Worm (Caenorhabditis elegans) whole organism, mixed stage, embryonic: ENCODE data around the gene zzz-1.

Experiments
- ces-1 ChIP-seq: fragments of 150-350 bp; optimal IDR thresholded peaks from 2 replicates; lab custom pipeline; 2014; ENCODE audit warnings: missing biosample characterization, missing genetic modification reagents, missing genetic modification characterization
- nhr-237 ChIP-seq: fragments of 150-350 bp; optimal IDR thresholded peaks from 2 replicates; lab custom pipeline; 2014; ENCODE audit warnings: missing biosample characterization, missing genetic modification characterization
- nhr-28 ChIP-seq: fragments of 150-350 bp; optimal IDR thresholded peaks from 2 replicates; lab custom pipeline; 2014; ENCODE audit warnings: missing biosample characterization, missing genetic modification characterization
- pha-4 ChIP-seq: fragments of 150-350 bp; optimal IDR thresholded peaks from 2 replicates; lab custom pipeline; 2018; ENCODE audit warnings: missing biosample characterization, missing genetic modification reagents, missing genetic modification characterization
- unc-39 ChIP-seq: fragments of 150-350 bp; optimal IDR thresholded peaks from 2 replicates; lab custom pipeline; 2014; ENCODE audit warnings: missing biosample characterization, missing genetic modification characterization
- unc-62 ChIP-seq: fragments of 150-350 bp; optimal IDR thresholded peaks from 2 replicates; lab custom pipeline; 2014; ENCODE audit warnings: missing biosample characterization, missing genetic modification reagents, missing genetic modification characterization
- zip-8 ChIP-seq: fragments of 150-350 bp; optimal IDR thresholded peaks from 2 replicates; lab custom pipeline; 2014; ENCODE audit warnings: missing biosample characterization, missing genetic modification characterization

DNA sequence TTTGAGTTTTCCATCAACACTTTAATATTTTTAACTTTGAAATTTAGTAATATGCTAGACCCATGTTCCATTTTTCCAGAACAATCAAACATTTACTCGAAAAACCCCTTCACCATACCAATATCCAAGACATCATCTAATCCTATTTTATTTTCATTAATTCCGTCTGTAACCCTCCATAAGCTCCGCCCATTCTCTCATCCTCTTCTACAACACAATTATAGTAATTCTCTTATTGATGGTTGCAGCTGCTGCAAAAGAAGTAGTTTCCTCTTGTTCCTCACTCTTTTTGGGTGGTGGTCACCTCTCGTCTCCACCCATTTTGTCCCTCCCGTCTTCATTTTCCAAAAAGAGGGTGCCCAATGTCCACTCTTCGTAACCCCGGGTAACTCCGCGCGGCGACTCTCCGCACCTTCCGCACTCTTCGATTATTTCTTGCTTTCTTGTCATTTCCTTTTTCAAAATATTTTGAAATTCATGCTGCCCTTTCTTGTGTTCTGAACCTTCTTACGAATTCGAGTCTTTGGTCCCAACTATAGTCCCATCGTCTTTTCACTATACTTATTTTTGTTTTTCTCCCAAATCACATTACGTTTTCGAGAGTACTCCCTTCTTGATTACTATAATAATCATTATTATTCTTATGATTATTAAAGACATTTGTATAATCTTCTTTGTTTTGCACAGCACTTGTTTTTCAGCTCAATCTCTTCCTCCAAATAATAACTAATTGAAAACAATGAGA is 28.7 kb downstream of the zzz-1 start, which contains the start of gene F32D8.1:
- TF ChIP-seq unc-39 (no peak), unc-62 (GFP tag; lab: Kevin White, UChicago) (no peak), pha-4 (no peak), zip-8 (tag; lab: Kevin White, UChicago) (no peak), nhr-237 (tag; lab: Kevin White, UChicago) (no peak), nhr-28 (tag; lab: Kevin White, UChicago) (no peak), ces-1 (GFP tag; lab: Kevin White, UChicago) (peak; percentile 97)
